Worm (Caenorhabditis elegans): ENCODE results near the gene srw-55.

Gene srw-55

DNA sequence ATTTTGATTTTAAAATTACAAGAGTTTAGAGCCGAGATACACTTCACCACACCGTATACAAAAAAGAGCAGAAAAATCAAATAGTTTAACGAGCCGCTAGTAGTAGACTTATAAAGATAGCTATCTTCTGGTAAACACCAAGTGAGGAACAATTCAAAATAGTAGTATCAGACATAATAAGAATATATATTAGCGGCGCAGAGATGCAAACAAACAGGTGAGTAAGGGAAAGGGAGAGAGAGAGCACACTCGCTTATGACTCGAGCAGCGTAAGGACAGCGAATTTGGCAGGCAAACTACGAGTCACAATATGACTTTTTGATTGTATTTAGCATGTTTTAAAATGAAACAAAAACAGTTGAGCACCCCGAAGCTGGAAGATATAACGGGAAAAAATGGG, 48.9 kb downstream of the srw-55 start:
- no peak for TF ChIP-seq elt-1 (tag; optimal IDR thresholded peaks at IDR 0.05; ENCODE audit: borderline replicate concordance, insufficient read depth)
- no peak for TF ChIP-seq lin-32 (GFP tag; optimal IDR thresholded peaks at IDR 0.05)
- TF ChIP-seq zip-8 (tag; optimal IDR thresholded peaks at IDR 0.05): no peak
- TF ChIP-seq M03D4.4 (tag; optimal IDR thresholded peaks at IDR 0.05): no peak
- no peak for TF ChIP-seq nhr-2 (tag; optimal IDR thresholded peaks at IDR 0.05)
- no peak for TF ChIP-seq unc-62 (GFP tag; optimal IDR thresholded peaks at IDR 0.05)

DNA sequence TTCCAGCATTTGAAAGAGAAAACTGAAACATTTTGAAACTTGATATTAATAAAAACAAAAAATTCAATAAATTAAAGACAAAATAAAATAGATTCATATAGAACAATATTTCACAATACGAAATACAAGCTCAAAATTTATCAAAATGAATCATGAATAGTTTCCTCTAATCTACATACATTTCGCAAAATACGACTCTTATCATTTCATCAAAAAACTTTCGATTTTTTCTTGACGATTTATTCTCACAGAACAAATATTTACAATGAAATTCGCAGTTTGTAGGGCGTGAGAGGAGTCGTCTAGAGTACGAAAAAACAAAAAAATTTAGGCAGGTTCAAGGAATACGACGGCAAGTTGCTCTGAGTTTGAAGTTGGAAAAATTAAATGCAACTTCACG, 50.0 kb downstream of the srw-55 start:
- TF ChIP-seq zip-8 (tag; optimal IDR thresholded peaks at IDR 0.05) (no peak), flh-1 (GFP tag; optimal IDR thresholded peaks at IDR 0.05) (no peak), nhr-76 (tag; optimal IDR thresholded peaks at IDR 0.05) (no peak), mls-2 (tag; optimal IDR thresholded peaks at IDR 0.05) (no peak), lin-13 (tag; optimal IDR thresholded peaks at IDR 0.05) (no peak), ceh-43 (GFP tag; optimal IDR thresholded peaks at IDR 0.05) (no peak), ceh-83 (GFP tag; optimal IDR thresholded peaks at IDR 0.05) (no peak), unc-120 (tag; optimal IDR thresholded peaks at IDR 0.05; ENCODE audit: poor library complexity, severe bottlenecking) (no peak), M03D4.4 (tag; optimal IDR thresholded peaks at IDR 0.05) (no peak)
